Fruit fly (Drosophila melanogaster): ENCODE measurements around the gene shep.

shep gene

dm6 chr3L:5288118-5288517 lies 10.4 kb upstream of the shep start (continued):
- TF ChIP-seq CG5245 (GFP tag; optimal IDR thresholded peaks at IDR 0.05) (no peak), dimm (GFP tag; IDR thresholded peaks at IDR 0.05) (no peak), CG6765 (GFP tag; optimal IDR thresholded peaks at IDR 0.05) (no peak), CG16779 (GFP tag; IDR thresholded peaks at IDR 0.05) (no peak), zfh1 (GFP tag; IDR thresholded peaks at IDR 0.05) (0 out of 3 replicates have a peak, but pooled peaks have one; percentile 6), Hsf (GFP tag; optimal IDR thresholded peaks at IDR 0.05) (peak; percentile 46), CG11085 (GFP tag; IDR thresholded peaks at IDR 0.05) (no peak), CG11398 (GFP tag; optimal IDR thresholded peaks at IDR 0.05) (no peak), Max (GFP tag; optimal IDR thresholded peaks at IDR 0.05) (peak; percentile 35), Dek (tag; optimal IDR thresholded peaks at IDR 0.05) (peak; percentile 51), CG17361 (GFP tag; IDR thresholded peaks at IDR 0.05) (peak; percentile 53; the same call in 2 of the 3 replicates), Med (GFP tag) (peak; percentile 76), bcd (GFP tag; optimal IDR thresholded peaks at IDR 0.05) (peak; percentile 49), CG4707 (GFP tag; optimal IDR thresholded peaks at IDR 0.05) (no peak), ci (GFP tag; IDR thresholded peaks at IDR 0.05) (peak; percentile 32; the same call in 1 of the 3 replicates), Hr51 (GFP tag; optimal IDR thresholded peaks at IDR 0.05) (peak in 1 of 2 experiments; percentile 60), BtbVII (GFP tag; optimal IDR thresholded peaks at IDR 0.05) (peak; percentile 53), scrt (GFP tag; optimal IDR thresholded peaks at IDR 0.05) (peak; percentile 33), wdn (GFP tag; IDR thresholded peaks at IDR 0.05) (peak; percentile 33; the same call in 1 of the 2 replicates), Sox100B (GFP tag; optimal IDR thresholded peaks at IDR 0.05) (peak; percentile 62), unc-4 (GFP tag; IDR thresholded peaks at IDR 0.05; ENCODE audit: partially characterized antibody) (no peak), maf-S (GFP tag; optimal IDR thresholded peaks at IDR 0.05) (no peak), CG11560 (tag; IDR thresholded peaks at IDR 0.05) (peak; percentile 46; the same call in 1 of the 3 replicates), stwl (tag; optimal IDR thresholded peaks at IDR 0.05) (no peak), CG11093 (GFP tag; IDR thresholded peaks at IDR 0.05) (peak; percentile 51; the same call in 1 of the 3 replicates), cwo (GFP tag; optimal IDR thresholded peaks at IDR 0.05) (peak; percentile 43), CG2129 (GFP tag; IDR thresholded peaks at IDR 0.05; ENCODE audit: partially characterized antibody) (no peak), sd (tag; optimal IDR thresholded peaks at IDR 0.05) (peak; percentile 22), CG31441 (GFP tag; IDR thresholded peaks at IDR 0.05) (peak; percentile 61), B-H1 (GFP tag; IDR thresholded peaks at IDR 0.05) (no peak), CG15011 (GFP tag; optimal IDR thresholded peaks at IDR 0.05) (no peak), sisA (GFP tag; IDR thresholded peaks at IDR 0.05) (peak; percentile 51; the same call in 1 of the 2 replicates), Hr78 (GFP tag; optimal IDR thresholded peaks at IDR 0.05) (no peak), ap (GFP tag; IDR thresholded peaks at IDR 0.05) (peak; percentile 39; the same call in 1 of the 2 replicates), CG8388 (GFP tag; optimal IDR thresholded peaks at IDR 0.05) (peak; percentile 40), CG6254 (GFP tag; optimal IDR thresholded peaks at IDR 0.05) (peak; percentile 54), CG4820 (GFP tag; optimal IDR thresholded peaks at IDR 0.05) (peak; percentile 53), CG12236 (GFP tag; optimal IDR thresholded peaks at IDR 0.05) (no peak), PHDP (tag; optimal IDR thresholded peaks at IDR 0.05) (peak; percentile 72), CG13624 (GFP tag; optimal IDR thresholded peaks at IDR 0.05) (no peak), CG17328 (GFP tag; IDR thresholded peaks at IDR 0.05) (peak; percentile 59), HmgZ (tag; optimal IDR thresholded peaks at IDR 0.05) (peak; percentile 40), CG2120 (GFP tag; optimal IDR thresholded peaks at IDR 0.05) (peak; percentile 66), gem (tag; optimal IDR thresholded peaks at IDR 0.05) (peak; percentile 72), CG17802 (tag; optimal IDR thresholded peaks at IDR 0.05) (no peak), vfl (GFP tag; optimal IDR thresholded peaks at IDR 0.05) (no peak), CG7987 (GFP tag; optimal IDR thresholded peaks at IDR 0.05) (no peak), CG7271 (tag; optimal IDR thresholded peaks at IDR 0.05) (peak; percentile 5), CG13894 (tag; optimal IDR thresholded peaks at IDR 0.05) (peak; percentile 47), Sry-β (GFP tag; optimal IDR thresholded peaks at IDR 0.05) (no peak)

Measured in whole organism, embryonic.